Worm (Caenorhabditis elegans) whole organism, L4 larva: Measurements from ENCODE around the gene teg-1.

Experiments used
- Y105C5A.15 ChIP-seq: fragments of 200-800 bp; sonication (Bioruptor generic); IDR thresholded peaks from 2 replicates; pipeline ENCODE4 v1.3.6; 2022; ENCODE audit warnings: missing genetic modification characterization, missing compliant biosample characterization
- ZK337.2 ChIP-seq: fragments of 200-800 bp; sonication (Bioruptor generic); IDR thresholded peaks from 2 replicates; pipeline ENCODE4 v1.3.6; 2022; ENCODE audit warnings: missing genetic modification reagents, missing genetic modification characterization, missing compliant biosample characterization
- ces-1 ChIP-seq: fragments of 150-350 bp; sonication (generic microtip); optimal IDR thresholded peaks from 4 replicates; lab custom pipeline; 2014; ENCODE audit warnings: missing biosample characterization, missing genetic modification reagents, missing genetic modification characterization
- duxl-1 ChIP-seq: sonication (generic microtip); optimal IDR thresholded peaks from 2 replicates; lab custom pipeline; 2016; ENCODE audit warnings: mild to moderate bottlenecking, missing genetic modification characterization, moderate library complexity, missing compliant biosample characterization; ENCODE audit not compliant: poor library complexity
- fkh-10 ChIP-seq: fragments of 150-350 bp; optimal IDR thresholded peaks from 2 replicates; lab custom pipeline; 2014; ENCODE audit warnings: missing biosample characterization, missing genetic modification reagents, missing genetic modification characterization
- hlh-11 ChIP-seq: fragments of 200-800 bp; sonication (Bioruptor generic); optimal IDR thresholded peaks from 2 replicates; lab custom pipeline; 2018; ENCODE audit warnings: mild to moderate bottlenecking, missing genetic modification characterization, missing compliant biosample characterization
- hmg-1.1 ChIP-seq: fragments of 200-800 bp; sonication (Bioruptor generic); IDR thresholded peaks from 2 replicates; pipeline ENCODE4 v1.3.6; 2022; ENCODE audit warnings: missing genetic modification reagents, missing genetic modification characterization, missing compliant biosample characterization
- lin-13 ChIP-seq: fragments of 150-350 bp; optimal IDR thresholded peaks from 2 replicates; lab custom pipeline; 2014; ENCODE audit warnings: missing biosample characterization, missing genetic modification reagents, missing genetic modification characterization
- lin-38 ChIP-seq: fragments of 200-800 bp; sonication (Bioruptor generic); IDR thresholded peaks from 2 replicates; pipeline ENCODE4 v1.3.6; 2022; ENCODE audit warnings: missing genetic modification reagents, missing genetic modification characterization, missing compliant biosample characterization
- mep-1 ChIP-seq: fragments of 150-350 bp; sonication (generic microtip); optimal IDR thresholded peaks from 3 replicates; lab custom pipeline; 2014; ENCODE audit warnings: missing biosample characterization, missing genetic modification characterization
- nhr-28 ChIP-seq: fragments of 150-350 bp; optimal IDR thresholded peaks from 2 replicates; lab custom pipeline; 2014; ENCODE audit warnings: missing biosample characterization, missing genetic modification characterization
- nhr-76 ChIP-seq: fragments of 150-350 bp; optimal IDR thresholded peaks from 2 replicates; lab custom pipeline; 2014; ENCODE audit warnings: missing biosample characterization, missing genetic modification characterization
- pha-4 ChIP-seq, 2 experiments: fragments of 150-350 bp in 1 of 2; fragments of 200-800 bp in 1 of 2; sonication (Bioruptor generic) in 1 of 2; IDR thresholded peaks in 1 of 2; optimal IDR thresholded peaks in 1 of 2; 2 replicates each; pipeline versions ENCODE4 v1.3.6 to Lab custom; 2014 to 2022; ENCODE audit warnings: missing genetic modification characterization in 2 of 2, missing genetic modification reagents in 2 of 2, missing biosample characterization in 1 of 2, missing compliant biosample characterization in 1 of 2
- unc-62 ChIP-seq, 3 experiments: fragments of 150-350 bp in 1 of 3; sonication (generic microtip); optimal IDR thresholded peaks in 2 of 3; peaks in 1 of 3; 1 replicate in 1 of 3; 2 replicates in 2 of 3; lab custom pipeline; 2014 to 2017; ENCODE audit warnings: missing biosample characterization in 3 of 3, missing genetic modification characterization in 3 of 3, missing genetic modification reagents in 3 of 3, missing genotype in 1 of 3

- TF ChIP-seq duxl-1 (no peak), hmg-1.1 (GFP tag; lab: Robert Waterston, UW) (peak; percentile 45; the same call in 1 of the 2 replicates), ZK337.2 (no peak), nhr-76 (tag; lab: Kevin White, UChicago) (no peak), fkh-10 (peak; percentile 6), hlh-11 (tag; lab: Kevin White, UChicago) (no peak), mep-1 (tag; lab: Kevin White, UChicago) (no peak), pha-4 (GFP tag; IDR thresholded peaks at IDR 0.05; lab: Robert Waterston, UW) (no peak), pha-4 (tag; optimal IDR thresholded peaks at IDR 0.05; lab: Kevin White, UChicago) (no peak), lin-13 (GFP tag; lab: Kevin White, UChicago) (no peak), unc-62 (GFP tag; optimal IDR thresholded peaks at IDR 0.05 in 1 of 2; lab: Kevin White, UChicago) (no peak), unc-62 (tag; optimal IDR thresholded peaks at IDR 0.05; lab: Kevin White, UChicago) (no peak), nhr-28 (tag; lab: Kevin White, UChicago) (no peak), ces-1 (no peak), Y105C5A.15 (GFP tag; lab: Robert Waterston, UW) (no peak), lin-38 (no peak)
Measured at ce11 chrIII:11336072-11336471, 18.0 kb upstream of the teg-1 start.
